Worm (Caenorhabditis elegans) whole organism, L1 larva: Measurements from ENCODE around the gene C31B8.12.

ENCODE experiments used
- C16A3.4 ChIP-seq: fragments of 150-350 bp; optimal IDR thresholded peaks from 2 replicates; lab custom pipeline; 2014; ENCODE audit warnings: missing biosample characterization, missing genetic modification characterization
- C34B4.2 ChIP-seq: sonication (generic microtip); optimal IDR thresholded peaks from 2 replicates; lab custom pipeline; 2017; ENCODE audit warnings: mild to moderate bottlenecking, missing genetic modification characterization, missing compliant biosample characterization
- Y116A8C.19 ChIP-seq: sonication (generic microtip); optimal IDR thresholded peaks from 2 replicates; lab custom pipeline; 2016; ENCODE audit warnings: missing compliant biosample characterization, missing genetic modification characterization, borderline replicate concordance
- aly-2 ChIP-seq: fragments of 150-350 bp; optimal IDR thresholded peaks from 2 replicates; lab custom pipeline; 2014; ENCODE audit warnings: missing biosample characterization, missing genetic modification characterization
- ama-1 ChIP-seq: fragments of 150-350 bp; optimal IDR thresholded peaks from 2 replicates; lab custom pipeline; 2014
- ceh-63 ChIP-seq: fragments of 200-800 bp; sonication (Bioruptor generic); optimal IDR thresholded peaks from 2 replicates; lab custom pipeline; 2018; ENCODE audit warnings: mild to moderate bottlenecking, missing genetic modification characterization, missing compliant biosample characterization
- ceh-82 ChIP-seq, 3 experiments: fragments of 150-350 bp in 1 of 3; sonication (generic microtip) in 2 of 3; optimal IDR thresholded peaks; 2 replicates each; lab custom pipeline; 2014 to 2017; ENCODE audit warnings: missing biosample characterization in 3 of 3, missing genetic modification characterization in 3 of 3
- ceh-90 ChIP-seq: sonication (generic microtip); optimal IDR thresholded peaks from 2 replicates; lab custom pipeline; 2016; ENCODE audit warnings: missing genetic modification characterization, missing compliant biosample characterization
- efl-1 ChIP-seq, 4 experiments: fragments of 150-350 bp; optimal IDR thresholded peaks in 3 of 4; peaks in 1 of 4; 1 replicate in 1 of 4; 2 replicates in 3 of 4; lab custom pipeline; 2014; ENCODE audit warnings: missing biosample characterization in 2 of 4, missing genetic modification characterization in 2 of 4, missing genetic modification reagents in 2 of 4
- efl-3 ChIP-seq: fragments of 200-800 bp; sonication (Bioruptor generic); optimal IDR thresholded peaks from 2 replicates; lab custom pipeline; 2018; ENCODE audit warnings: mild to moderate bottlenecking, missing genetic modification characterization, missing compliant biosample characterization
- egl-13 ChIP-seq: sonication (generic microtip); optimal IDR thresholded peaks from 2 replicates; lab custom pipeline; 2016; ENCODE audit warnings: missing genotype, missing genetic modification reagents, missing genetic modification characterization, missing compliant biosample characterization
- elt-2 ChIP-seq: sonication (generic microtip); optimal IDR thresholded peaks from 2 replicates; lab custom pipeline; 2016; ENCODE audit warnings: missing genetic modification characterization, mild to moderate bottlenecking, inconsistent platforms, missing compliant biosample characterization, missing genetic modification reagents
- ets-5 ChIP-seq: fragments of 200-800 bp; sonication (Bioruptor generic); IDR thresholded peaks from 2 replicates; pipeline ENCODE4 v1.3.6; 2022; ENCODE audit warnings: missing genetic modification characterization, missing compliant biosample characterization
- grh-1 ChIP-seq: fragments of 200-800 bp; sonication (Bioruptor generic); IDR thresholded peaks from 2 replicates; pipeline ENCODE4 v1.3.6; 2022; ENCODE audit warnings: missing genetic modification reagents, missing genetic modification characterization, missing compliant biosample characterization
- hlh-4 ChIP-seq: sonication (generic microtip); optimal IDR thresholded peaks from 2 replicates; lab custom pipeline; 2016; ENCODE audit warnings: mild to moderate bottlenecking, missing genetic modification characterization, missing compliant biosample characterization
- irx-1 ChIP-seq: sonication (generic microtip); optimal IDR thresholded peaks from 2 replicates; lab custom pipeline; 2016; ENCODE audit warnings: missing genetic modification characterization, missing compliant biosample characterization
- lin-39 ChIP-seq: fragments of 150-350 bp; optimal IDR thresholded peaks from 2 replicates; lab custom pipeline; 2014; ENCODE audit warnings: missing biosample characterization, missing genetic modification reagents, missing genetic modification characterization
- nhr-11 ChIP-seq: fragments of 150-350 bp; optimal IDR thresholded peaks from 2 replicates; lab custom pipeline; 2014; ENCODE audit warnings: missing biosample characterization, missing genetic modification characterization
- nhr-237 ChIP-seq: fragments of 150-350 bp; optimal IDR thresholded peaks from 2 replicates; lab custom pipeline; 2014; ENCODE audit warnings: missing biosample characterization, missing genetic modification characterization
- nhr-47 ChIP-seq: sonication (generic microtip); optimal IDR thresholded peaks from 2 replicates; lab custom pipeline; 2016; ENCODE audit warnings: mild to moderate bottlenecking, missing genetic modification characterization, moderate library complexity, missing compliant biosample characterization
- nhr-76 ChIP-seq: sonication (generic microtip); optimal IDR thresholded peaks from 2 replicates; lab custom pipeline; 2017; ENCODE audit warnings: missing biosample characterization, missing genetic modification characterization
- nhr-77 ChIP-seq: fragments of 150-350 bp; optimal IDR thresholded peaks from 2 replicates; lab custom pipeline; 2014; ENCODE audit warnings: missing biosample characterization, missing genetic modification characterization
- nhr-85 ChIP-seq: sonication (generic microtip); peaks from one replicate; lab custom pipeline; 2016; ENCODE audit warnings: missing genetic modification characterization, inconsistent platforms, missing compliant biosample characterization
- nhr-90 ChIP-seq: sonication (generic microtip); optimal IDR thresholded peaks from 2 replicates; lab custom pipeline; 2016; ENCODE audit warnings: mild to moderate bottlenecking, missing genetic modification characterization, missing compliant biosample characterization; ENCODE audit not compliant: poor library complexity
- pax-3 ChIP-seq: fragments of 200-800 bp; sonication (Bioruptor generic); optimal IDR thresholded peaks from 2 replicates; lab custom pipeline; 2018; ENCODE audit warnings: mild to moderate bottlenecking, missing genetic modification characterization, moderate library complexity, missing compliant biosample characterization
- pqm-1 ChIP-seq: sonication (generic microtip); optimal IDR thresholded peaks from 3 replicates; lab custom pipeline; 2017; ENCODE audit warnings: missing biosample characterization, missing genetic modification characterization
- skn-1 ChIP-seq: fragments of 150-350 bp; optimal IDR thresholded peaks from 2 replicates; lab custom pipeline; 2014; ENCODE audit warnings: missing biosample characterization, missing genetic modification characterization
- snu-23 ChIP-seq: sonication (generic microtip); optimal IDR thresholded peaks from 2 replicates; lab custom pipeline; 2016; ENCODE audit warnings: missing genetic modification characterization, missing compliant biosample characterization
- sox-4 ChIP-seq: sonication (generic microtip); optimal IDR thresholded peaks from 2 replicates; lab custom pipeline; 2016; ENCODE audit warnings: missing genetic modification characterization, missing compliant biosample characterization
- swsn-7 ChIP-seq: sonication (generic microtip); optimal IDR thresholded peaks from 2 replicates; lab custom pipeline; 2016; ENCODE audit warnings: missing genetic modification characterization, missing compliant biosample characterization
- unc-30 ChIP-seq: sonication (generic microtip); optimal IDR thresholded peaks from 2 replicates; lab custom pipeline; 2017; ENCODE audit warnings: missing biosample characterization, missing genetic modification characterization
- xbp-1 ChIP-seq: sonication (generic microtip); optimal IDR thresholded peaks from 2 replicates; lab custom pipeline; 2016; ENCODE audit warnings: missing genetic modification characterization, missing compliant biosample characterization
- zag-1 ChIP-seq: fragments of 150-350 bp; optimal IDR thresholded peaks from 2 replicates; lab custom pipeline; 2014; ENCODE audit warnings: missing biosample characterization, missing genetic modification characterization
- zip-4 ChIP-seq: fragments of 200-800 bp; sonication (Bioruptor generic); optimal IDR thresholded peaks from 2 replicates; lab custom pipeline; 2018; ENCODE audit warnings: mild to moderate bottlenecking, missing genetic modification characterization, moderate library complexity, missing compliant biosample characterization

The C31B8.12 gene

ce11 chrV:2943859-2944258, 16.4 kb upstream of the C31B8.12 start, which contains the start of gene srw-137:
TSS of gene srw-137 (minus strand) at chrV:2943959.
- no peak for TF ChIP-seq Y116A8C.19
- TF ChIP-seq pqm-1 (tag; lab: Kevin White, UChicago) = no peak
- no peak for TF ChIP-seq ets-5 (GFP tag; lab: Robert Waterston, UW)
- TF ChIP-seq aly-2 = no peak
- no peak for TF ChIP-seq egl-13 (tag; lab: Kevin White, UChicago)
- TF ChIP-seq nhr-76 (tag; lab: Kevin White, UChicago) = no peak
- TF ChIP-seq xbp-1 (tag; lab: Kevin White, UChicago) = no peak
- TF ChIP-seq sox-4 (tag; lab: Kevin White, UChicago) = no peak
- no peak for TF ChIP-seq zip-4 (GFP tag; lab: Kevin White, UChicago)
- no peak for TF ChIP-seq irx-1 (tag; lab: Kevin White, UChicago)
- TF ChIP-seq ceh-63 = no peak

- no peak for TF ChIP-seq nhr-77 (tag; lab: Kevin White, UChicago)
- no peak for TF ChIP-seq ama-1 (lab: Kevin White, UChicago)
- TF ChIP-seq unc-30 (tag; lab: Kevin White, UChicago) = no peak
- no peak for TF ChIP-seq zag-1 (tag; lab: Kevin White, UChicago)
- no peak for TF ChIP-seq ceh-90 (tag; lab: Kevin White, UChicago)
- TF ChIP-seq swsn-7 (tag; lab: Kevin White, UChicago) = no peak
- no peak for TF ChIP-seq nhr-237 (tag; lab: Kevin White, UChicago)
- TF ChIP-seq efl-1 (optimal IDR thresholded peaks at IDR 0.05; lab: Kevin White, UChicago) = no peak
- TF ChIP-seq efl-1 (GFP tag; optimal IDR thresholded peaks at IDR 0.05 in 1 of 2; lab: Kevin White, UChicago) = no peak
- no peak for TF ChIP-seq lin-39
- TF ChIP-seq hlh-4 (tag; lab: Kevin White, UChicago) = no peak
Measured at ce11 chrV:2942247-2942646, 14.8 kb upstream of the C31B8.12 start.

- no peak for TF ChIP-seq nhr-76 (tag; lab: Kevin White, UChicago)
- TF ChIP-seq efl-1 (optimal IDR thresholded peaks at IDR 0.05; lab: Kevin White, UChicago) = no peak
- peak in 1 of 2 experiments; percentile 23 for TF ChIP-seq efl-1 (GFP tag; optimal IDR thresholded peaks at IDR 0.05 in 1 of 2; lab: Kevin White, UChicago)
Measured at ce11 chrV:2941405-2941804, 14.0 kb upstream of the C31B8.12 start, which contains the start of gene srw-143. TSS of gene srw-143 (minus strand) at chrV:2941505.

ce11 chrV:2938497-2938896, 11.0 kb upstream of the C31B8.12 start, which contains the start of gene srw-141:
TSS of gene srw-141 (minus strand) at chrV:2938597.
- TF ChIP-seq nhr-47 (tag; lab: Kevin White, UChicago) (no peak), C16A3.4 (tag; lab: Kevin White, UChicago) (no peak), elt-2 (tag; lab: Kevin White, UChicago) (no peak), nhr-76 (tag; lab: Kevin White, UChicago) (no peak), skn-1 (tag; lab: Kevin White, UChicago) (no peak), grh-1 (GFP tag; lab: Robert Waterston, UW) (no peak), C34B4.2 (no peak), egl-13 (tag; lab: Kevin White, UChicago) (no peak), swsn-7 (tag; lab: Kevin White, UChicago) (no peak), ceh-82 (tag; optimal IDR thresholded peaks at IDR 0.05; lab: Kevin White, UChicago) (no peak), pax-3 (tag; lab: Kevin White, UChicago) (no peak), irx-1 (tag; lab: Kevin White, UChicago) (no peak), Y116A8C.19 (no peak), snu-23 (GFP tag; lab: Kevin White, UChicago) (no peak), nhr-77 (tag; lab: Kevin White, UChicago) (no peak)

ce11 chrV:2934075-2934474, 6.6 kb upstream of the C31B8.12 start, which contains the start of gene srh-247:
TSS of gene srh-247 (minus strand) at chrV:2934175.
- no peak for TF ChIP-seq efl-1 (optimal IDR thresholded peaks at IDR 0.05; lab: Kevin White, UChicago)
- no peak for TF ChIP-seq efl-1 (GFP tag; optimal IDR thresholded peaks at IDR 0.05 in 1 of 2; lab: Kevin White, UChicago)

- TF ChIP-seq nhr-11 (tag; lab: Kevin White, UChicago) = no peak
- TF ChIP-seq efl-3 (GFP tag; lab: Kevin White, UChicago) = no peak
- no peak for TF ChIP-seq nhr-85 (tag; lab: Kevin White, UChicago)
- TF ChIP-seq aly-2 = no peak
- TF ChIP-seq efl-1 (optimal IDR thresholded peaks at IDR 0.05; lab: Kevin White, UChicago) = no peak
- TF ChIP-seq efl-1 (GFP tag; optimal IDR thresholded peaks at IDR 0.05 in 1 of 2; lab: Kevin White, UChicago) = peak in 1 of 2 experiments; percentile 78
- no peak for TF ChIP-seq nhr-90 (tag; lab: Kevin White, UChicago)
Measured at ce11 chrV:2931252-2931651, 3.8 kb upstream of the C31B8.12 start, which contains the start of gene C31B8.1. TSS of gene C31B8.1 (plus strand) at chrV:2931552.
